Worm (Caenorhabditis elegans): Measurements from ENCODE around the gene ugt-5.
A peak's percentile ranks its signal among the peaks of the same experiment; 100 is the strongest.

The ugt-5 gene

DNA sequence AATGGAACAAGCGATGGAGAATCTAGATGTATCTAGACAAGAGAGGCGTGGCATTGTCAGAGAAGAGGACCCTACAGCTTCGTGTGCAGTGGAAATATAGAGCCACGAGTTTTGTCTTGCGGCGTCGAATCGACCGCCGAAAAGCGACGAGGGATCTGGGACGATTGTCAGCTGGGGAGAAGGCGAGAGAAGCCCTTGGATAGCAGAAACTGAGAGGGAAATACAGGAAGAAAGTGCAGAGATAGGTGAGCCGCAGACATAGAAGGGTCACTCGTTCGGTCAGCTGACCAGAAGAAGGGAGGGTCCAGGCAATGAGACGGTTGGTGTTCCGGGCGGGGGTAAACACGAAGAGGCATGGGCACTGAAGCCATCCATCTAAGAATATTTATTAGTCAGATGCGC is 21.7 kb upstream of the ugt-5 start (continued):
- TF ChIP-seq hlh-8 (tag; optimal IDR thresholded peaks at IDR 0.05) (no peak), ets-4 (tag; optimal IDR thresholded peaks at IDR 0.05) (peak; percentile 23), nhr-232 (tag; optimal IDR thresholded peaks at IDR 0.05) (no peak), unc-3 (GFP tag; conservative IDR thresholded peaks at IDR 0.05) (no peak), unc-3 (tag; optimal IDR thresholded peaks at IDR 0.05) (no peak), unc-55 (GFP tag; optimal IDR thresholded peaks at IDR 0.05) (peak; percentile 70), ceh-48 (tag; optimal IDR thresholded peaks at IDR 0.05) (no peak), ref-2 (tag; optimal IDR thresholded peaks at IDR 0.05) (peak; percentile 40), ceh-18 (tag; optimal IDR thresholded peaks at IDR 0.05) (peak; percentile 69), mec-3 (tag; optimal IDR thresholded peaks at IDR 0.05; ENCODE audit: borderline replicate concordance) (no peak), sox-2 (GFP tag; IDR thresholded peaks at IDR 0.05) (no peak), ttx-3 (tag; optimal IDR thresholded peaks at IDR 0.05) (no peak), lin-11 (tag; optimal IDR thresholded peaks at IDR 0.05) (no peak), hlh-15 (tag; optimal IDR thresholded peaks at IDR 0.05) (no peak), rnt-1 (tag; optimal IDR thresholded peaks at IDR 0.05) (peak; percentile 57), pros-1 (tag; optimal IDR thresholded peaks at IDR 0.05) (no peak), elt-2 (tag; optimal IDR thresholded peaks at IDR 0.05) (no peak), nhr-11 (tag; optimal IDR thresholded peaks at IDR 0.05) (no peak), fax-1 (tag; optimal IDR thresholded peaks at IDR 0.05) (no peak), pha-4 (tag; optimal IDR thresholded peaks at IDR 0.05) (no peak), dmd-4 (tag; optimal IDR thresholded peaks at IDR 0.05; ENCODE audit: borderline replicate concordance) (no peak), ceh-24 (tag; optimal IDR thresholded peaks at IDR 0.05) (no peak), dve-1 (tag; optimal IDR thresholded peaks at IDR 0.05) (no peak), T23F11.4 (GFP tag; optimal IDR thresholded peaks at IDR 0.05) (no peak), C38D4.7 (GFP tag; optimal IDR thresholded peaks at IDR 0.05) (no peak), ceh-31 (tag; optimal IDR thresholded peaks at IDR 0.05) (peak; percentile 76), pat-9 (tag; optimal IDR thresholded peaks at IDR 0.05) (no peak), K02D7.2 (tag; optimal IDR thresholded peaks at IDR 0.05) (no peak), odd-2 (tag; optimal IDR thresholded peaks at IDR 0.05) (no peak), hlh-6 (tag; optimal IDR thresholded peaks at IDR 0.05) (peak; percentile 58), tbx-7 (tag; optimal IDR thresholded peaks at IDR 0.05) (no peak), K09A11.1 (tag; optimal IDR thresholded peaks at IDR 0.05; ENCODE audit: insufficient read depth) (no peak), npax-4 (tag; optimal IDR thresholded peaks at IDR 0.05) (no peak), F13H6.1 (tag; optimal IDR thresholded peaks at IDR 0.05) (peak; percentile 63), ceh-34 (tag; optimal IDR thresholded peaks at IDR 0.05) (peak; percentile 84), ceh-9 (tag; optimal IDR thresholded peaks at IDR 0.05) (no peak), ztf-16 (tag; optimal IDR thresholded peaks at IDR 0.05) (no peak), elt-4 (tag; optimal IDR thresholded peaks at IDR 0.05) (no peak), gmeb-2 (tag; optimal IDR thresholded peaks at IDR 0.05) (no peak), hlh-30 (tag; optimal IDR thresholded peaks at IDR 0.05; ENCODE audit: insufficient read depth) (peak; percentile 96), C08G9.2 (tag; optimal IDR thresholded peaks at IDR 0.05) (peak; percentile 53), pag-3 (tag; optimal IDR thresholded peaks at IDR 0.05; ENCODE audit: borderline replicate concordance) (no peak), Y22D7AL.16 (tag; optimal IDR thresholded peaks at IDR 0.05) (no peak)

DNA sequence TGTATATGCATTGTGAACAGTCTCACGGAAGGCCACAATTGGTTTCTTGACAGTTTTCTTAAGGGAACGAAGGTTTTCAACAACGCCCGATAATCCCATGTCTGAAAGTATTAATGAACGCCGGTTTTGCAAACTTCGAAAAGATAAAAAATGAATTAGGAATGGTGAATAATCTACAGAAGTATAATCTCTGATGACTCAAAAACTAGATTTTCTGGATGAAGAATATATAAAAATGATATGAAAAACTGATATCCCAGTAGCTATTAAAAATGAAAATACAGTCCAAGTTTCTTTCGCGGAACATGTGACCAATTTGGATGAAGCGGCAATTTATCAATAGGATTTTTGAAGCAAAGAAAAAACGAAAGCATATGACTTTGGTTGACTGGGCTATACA is 21.3 kb upstream of the ugt-5 start, which contains the start of gene ZC443.3:
TSS of gene ZC443.3 (minus strand) at position 101 of the 400 bp plus-strand sequence.
- TF ChIP-seq ceh-24 (tag; optimal IDR thresholded peaks at IDR 0.05), result no peak
- no peak for TF ChIP-seq ceh-34 (tag; optimal IDR thresholded peaks at IDR 0.05)
- TF ChIP-seq pqm-1 (tag; optimal IDR thresholded peaks at IDR 0.05), result no peak
- no peak for TF ChIP-seq ceh-9 (tag; optimal IDR thresholded peaks at IDR 0.05)
- TF ChIP-seq che-1 (tag; optimal IDR thresholded peaks at IDR 0.05), result no peak
- no peak for TF ChIP-seq ref-2 (tag; optimal IDR thresholded peaks at IDR 0.05)
- no peak for TF ChIP-seq hlh-13 (GFP tag; optimal IDR thresholded peaks at IDR 0.05)
- TF ChIP-seq hlh-15 (tag; optimal IDR thresholded peaks at IDR 0.05), result no peak
- no peak for TF ChIP-seq C08G9.2 (tag; optimal IDR thresholded peaks at IDR 0.05)
- TF ChIP-seq mec-3 (tag; optimal IDR thresholded peaks at IDR 0.05; ENCODE audit: borderline replicate concordance), result no peak
- no peak for TF ChIP-seq fkh-10 (GFP tag; optimal IDR thresholded peaks at IDR 0.05)
- TF ChIP-seq unc-86 (tag; optimal IDR thresholded peaks at IDR 0.05), result no peak
- no peak for TF ChIP-seq pha-4 (tag; optimal IDR thresholded peaks at IDR 0.05)
- TF ChIP-seq eyg-1 (tag; optimal IDR thresholded peaks at IDR 0.05), result no peak
- no peak for TF ChIP-seq K09A11.1 (tag; optimal IDR thresholded peaks at IDR 0.05; ENCODE audit: insufficient read depth)
- TF ChIP-seq zip-5 (tag; optimal IDR thresholded peaks at IDR 0.05), result no peak
- TF ChIP-seq K02D7.2 (tag; optimal IDR thresholded peaks at IDR 0.05), result no peak
- no peak for TF ChIP-seq ahr-1 (tag; optimal IDR thresholded peaks at IDR 0.05)
- TF ChIP-seq hlh-8 (tag; optimal IDR thresholded peaks at IDR 0.05), result no peak
- no peak for TF ChIP-seq pros-1 (tag; optimal IDR thresholded peaks at IDR 0.05)

Measured in whole organism, late embryonic.